Fruit fly (Drosophila melanogaster) whole organism, embryonic: ENCODE results near the gene CG1542.

Experiments used
- Aef1 ChIP-seq: fragments of 200-800 bp; sonication (Bioruptor generic); IDR thresholded peaks from 3 replicates; pipeline ENCODE4 v1.3.6; 2022; ENCODE audit warnings: missing biosample characterization, missing genetic modification characterization
- Antp ChIP-seq: fragments of 200-800 bp; sonication (Bioruptor generic); optimal IDR thresholded peaks from 3 replicates; lab custom pipeline; 2016; ENCODE audit warnings: missing biosample characterization, missing genetic modification characterization
- BtbVII ChIP-seq: fragments of 200-800 bp; sonication (Bioruptor generic); optimal IDR thresholded peaks from 3 replicates; lab custom pipeline; 2017; ENCODE audit warnings: missing biosample characterization, mild to moderate bottlenecking, missing genetic modification characterization
- C15 ChIP-seq: fragments of 200-800 bp; sonication (Bioruptor generic); IDR thresholded peaks from 3 replicates; pipeline ENCODE4 v1.3.6; 2022; ENCODE audit warnings: missing biosample characterization, missing genetic modification characterization
- CG10147 ChIP-seq: fragments of 200-800 bp; sonication (Bioruptor generic); optimal IDR thresholded peaks from 2 replicates; lab custom pipeline; 2019; ENCODE audit warnings: missing biosample characterization, mild to moderate bottlenecking, missing genetic modification characterization, moderate library complexity
- CG10209 ChIP-seq: fragments of 200-800 bp; sonication (Bioruptor generic); optimal IDR thresholded peaks from 3 replicates; lab custom pipeline; 2017; ENCODE audit warnings: missing biosample characterization, mild to moderate bottlenecking, missing genetic modification characterization, missing genetic modification reagents
- CG11085 ChIP-seq: fragments of 200-800 bp; sonication (Bioruptor generic); IDR thresholded peaks from 2 replicates; pipeline ENCODE4 v1.3.6; 2022; ENCODE audit warnings: missing biosample characterization, missing genetic modification characterization
- CG12219 ChIP-seq: fragments of 200-800 bp; sonication (Bioruptor generic); optimal IDR thresholded peaks from 3 replicates; lab custom pipeline; 2018; ENCODE audit warnings: missing biosample characterization, mild to moderate bottlenecking, missing genetic modification characterization
- CG12236 ChIP-seq: fragments of 200-800 bp; sonication (Bioruptor generic); optimal IDR thresholded peaks from 2 replicates; lab custom pipeline; 2016; ENCODE audit warnings: missing biosample characterization, missing genetic modification characterization
- CG13894 ChIP-seq: fragments of 200-800 bp; sonication (Bioruptor generic); optimal IDR thresholded peaks from 3 replicates; lab custom pipeline; 2018; ENCODE audit warnings: missing biosample characterization, mild to moderate bottlenecking, missing genetic modification characterization, moderate library complexity
- CG14014 ChIP-seq: fragments of 200-800 bp; sonication (Bioruptor generic); IDR thresholded peaks from 2 replicates; pipeline ENCODE4 v1.3.6; 2022; ENCODE audit warnings: missing biosample characterization, missing genetic modification characterization
- CG15696 ChIP-seq: fragments of 200-800 bp; sonication (Bioruptor generic); optimal IDR thresholded peaks from 2 replicates; lab custom pipeline; 2019; ENCODE audit warnings: missing biosample characterization, mild to moderate bottlenecking, missing genetic modification characterization, moderate library complexity
- CG17802 ChIP-seq: fragments of 200-800 bp; sonication (Bioruptor generic); optimal IDR thresholded peaks from 2 replicates; lab custom pipeline; 2018; ENCODE audit warnings: missing biosample characterization, mild to moderate bottlenecking, missing genetic modification characterization, moderate library complexity
- CG2129 ChIP-seq: fragments of 200-800 bp; sonication (Bioruptor generic); IDR thresholded peaks from 2 replicates; pipeline ENCODE4 v1.3.6; 2022; ENCODE audit warnings: missing biosample characterization, missing genetic modification characterization; ENCODE audit not compliant: partially characterized antibody
- CG2889 ChIP-seq: fragments of 200-800 bp; sonication (Bioruptor generic); IDR thresholded peaks from 3 replicates; pipeline ENCODE4 v1.3.6; 2022; ENCODE audit warnings: missing biosample characterization, missing genetic modification characterization
- CG30403 ChIP-seq: fragments of 200-800 bp; sonication (Bioruptor generic); optimal IDR thresholded peaks from 3 replicates; lab custom pipeline; 2016; ENCODE audit warnings: missing biosample characterization, missing genetic modification characterization
- CG3065 ChIP-seq: fragments of 200-800 bp; sonication (Bioruptor generic); optimal IDR thresholded peaks from 2 replicates; lab custom pipeline; 2016; ENCODE audit warnings: missing biosample characterization, missing genetic modification characterization
- CG33213 ChIP-seq: fragments of 200-800 bp; sonication (Bioruptor generic); optimal IDR thresholded peaks from 3 replicates; lab custom pipeline; 2016; ENCODE audit warnings: missing biosample characterization, missing genetic modification characterization
- CG3847 ChIP-seq: fragments of 200-800 bp; sonication (Bioruptor generic); IDR thresholded peaks from 2 replicates; pipeline ENCODE4 v1.3.6; 2022; ENCODE audit warnings: missing biosample characterization, missing genetic modification characterization
- CG6683 ChIP-seq: fragments of 200-800 bp; sonication (Bioruptor generic); optimal IDR thresholded peaks from 2 replicates; lab custom pipeline; 2017; ENCODE audit warnings: missing biosample characterization, mild to moderate bottlenecking, missing genetic modification characterization, missing genetic modification reagents
- CkIIα-i1 ChIP-seq: fragments of 200-800 bp; sonication (Bioruptor generic); IDR thresholded peaks from 2 replicates; pipeline ENCODE4 v1.3.6; 2022; ENCODE audit warnings: missing biosample characterization, missing genetic modification characterization
- Dip2 ChIP-seq: fragments of 200-800 bp; sonication (Bioruptor generic); IDR thresholded peaks from 2 replicates; pipeline ENCODE4 v1.3.6; 2022; ENCODE audit warnings: missing biosample characterization, missing genetic modification characterization
- Dip3 ChIP-seq: fragments of 200-800 bp; sonication (Bioruptor generic); optimal IDR thresholded peaks from 3 replicates; lab custom pipeline; 2016; ENCODE audit warnings: missing biosample characterization, missing genetic modification characterization
- Fer1 ChIP-seq: fragments of 200-800 bp; sonication (Bioruptor generic); optimal IDR thresholded peaks from 2 replicates; lab custom pipeline; 2017; ENCODE audit warnings: missing biosample characterization, mild to moderate bottlenecking, missing genetic modification characterization
- H2.0 ChIP-seq: fragments of 200-800 bp; sonication (Bioruptor generic); IDR thresholded peaks from 2 replicates; pipeline ENCODE4 v1.3.6; 2022; ENCODE audit warnings: missing biosample characterization, missing genetic modification characterization
- Hr51 ChIP-seq, 2 experiments: fragments of 200-800 bp; sonication (Bioruptor generic); optimal IDR thresholded peaks; 2 replicates in 1 of 2; 3 replicates in 1 of 2; lab custom pipeline; 2016 to 2018; ENCODE audit warnings: missing biosample characterization in 2 of 2, missing genetic modification characterization in 2 of 2, mild to moderate bottlenecking in 1 of 2, moderate library complexity in 1 of 2
- Hsf ChIP-seq: fragments of 200-800 bp; sonication (Bioruptor generic); optimal IDR thresholded peaks from 3 replicates; lab custom pipeline; 2016; ENCODE audit warnings: missing biosample characterization, missing genetic modification characterization
- Lhr ChIP-seq: fragments of 200-800 bp; sonication (Bioruptor generic); optimal IDR thresholded peaks from 3 replicates; lab custom pipeline; 2017; ENCODE audit warnings: mild to moderate bottlenecking, missing biosample characterization, missing genetic modification reagents, missing genetic modification characterization
- Meics ChIP-seq: fragments of 200-800 bp; sonication (Bioruptor generic); optimal IDR thresholded peaks from 2 replicates; lab custom pipeline; 2017; ENCODE audit warnings: missing biosample characterization, mild to moderate bottlenecking, missing genetic modification characterization
- Myb ChIP-seq: fragments of 200-800 bp; sonication (Bioruptor generic); optimal IDR thresholded peaks from 2 replicates; lab custom pipeline; 2016; ENCODE audit warnings: missing biosample characterization, missing genetic modification characterization
- Nf-YA ChIP-seq: fragments of 200-800 bp; sonication (Bioruptor generic); IDR thresholded peaks from 2 replicates; pipeline ENCODE4 v1.3.6; 2022; ENCODE audit warnings: missing biosample characterization, missing genetic modification characterization
- Xrp1 ChIP-seq: fragments of 200-800 bp; sonication (Bioruptor generic); IDR thresholded peaks from 2 replicates; pipeline ENCODE4 v1.3.6; 2022; ENCODE audit warnings: missing biosample characterization, missing genetic modification characterization
- bab2 ChIP-seq: fragments of 200-800 bp; sonication (Bioruptor generic); optimal IDR thresholded peaks from 2 replicates; lab custom pipeline; 2016; ENCODE audit warnings: missing biosample characterization, missing genetic modification characterization
- bcd ChIP-seq: fragments of 200-800 bp; sonication (Bioruptor generic); optimal IDR thresholded peaks from 2 replicates; lab custom pipeline; 2017; ENCODE audit warnings: missing biosample characterization, mild to moderate bottlenecking, missing genetic modification characterization
- bigmax ChIP-seq: fragments of 200-800 bp; sonication (Bioruptor generic); optimal IDR thresholded peaks from 2 replicates; lab custom pipeline; 2018; ENCODE audit warnings: missing biosample characterization, mild to moderate bottlenecking, missing genetic modification characterization
- croc ChIP-seq: fragments of 200-800 bp; sonication (Bioruptor generic); conservative IDR thresholded peaks from 3 replicates; pipeline ENCODE4 v1.3.6; 2022; ENCODE audit warnings: missing biosample characterization, missing genetic modification characterization
- fd3F ChIP-seq: fragments of 200-800 bp; sonication (Bioruptor generic); optimal IDR thresholded peaks from 2 replicates; lab custom pipeline; 2018; ENCODE audit warnings: missing biosample characterization, mild to moderate bottlenecking, missing genetic modification characterization, moderate library complexity
- fd64A ChIP-seq: fragments of 200-800 bp; sonication (Bioruptor generic); optimal IDR thresholded peaks from 3 replicates; lab custom pipeline; 2018; ENCODE audit warnings: missing biosample characterization, mild to moderate bottlenecking, missing genetic modification characterization
- gem ChIP-seq: fragments of 200-800 bp; sonication (Bioruptor generic); optimal IDR thresholded peaks from 2 replicates; lab custom pipeline; 2019; ENCODE audit warnings: missing biosample characterization, mild to moderate bottlenecking, missing genetic modification characterization, moderate library complexity
- h ChIP-seq: fragments of >200 bp; optimal IDR thresholded peaks from 2 replicates; lab custom pipeline; 2017
- mld ChIP-seq: fragments of 200-800 bp; sonication (Bioruptor generic); IDR thresholded peaks from 3 replicates; pipeline ENCODE4 v1.3.6; 2022; ENCODE audit warnings: missing biosample characterization, missing genetic modification characterization; ENCODE audit not compliant: partially characterized antibody
- nmo ChIP-seq: fragments of 200-800 bp; sonication (Bioruptor generic); optimal IDR thresholded peaks from 2 replicates; lab custom pipeline; 2018; ENCODE audit warnings: missing biosample characterization, mild to moderate bottlenecking, missing genetic modification characterization, moderate library complexity
- oc ChIP-seq: fragments of 200-800 bp; sonication (Bioruptor generic); optimal IDR thresholded peaks from 2 replicates; lab custom pipeline; 2018; ENCODE audit warnings: missing biosample characterization, mild to moderate bottlenecking, missing genetic modification characterization, moderate library complexity
- otp ChIP-seq: fragments of 200-800 bp; sonication (Bioruptor generic); IDR thresholded peaks from 3 replicates; pipeline ENCODE4, ENCODE4 v1.3.6; 2022; ENCODE audit warnings: missing biosample characterization, missing genetic modification characterization
- scrt ChIP-seq: fragments of 200-800 bp; sonication (Bioruptor generic); optimal IDR thresholded peaks from 2 replicates; lab custom pipeline; 2018; ENCODE audit warnings: missing biosample characterization, mild to moderate bottlenecking, missing genetic modification characterization, moderate library complexity
- sens ChIP-seq: fragments of 200-800 bp; sonication (Bioruptor generic); peaks from one replicate; lab custom pipeline; 2016; ENCODE audit warnings: missing biosample characterization, missing genetic modification characterization
- sim ChIP-seq: fragments of 200-800 bp; sonication (Bioruptor generic); IDR thresholded peaks from 2 replicates; pipeline ENCODE4 v1.3.6; 2022; ENCODE audit warnings: missing biosample characterization, missing genetic modification characterization
- slp2 ChIP-seq: fragments of 200-800 bp; sonication (Bioruptor generic); optimal IDR thresholded peaks from 2 replicates; lab custom pipeline; 2016; ENCODE audit warnings: missing biosample characterization, missing genetic modification characterization
- sr ChIP-seq: fragments of 200-800 bp; sonication (Bioruptor generic); IDR thresholded peaks from 3 replicates; pipeline ENCODE4 v1.3.6; 2022; ENCODE audit warnings: missing biosample characterization, missing genetic modification characterization
- tup ChIP-seq: fragments of 200-800 bp; sonication (Bioruptor generic); optimal IDR thresholded peaks from 2 replicates; lab custom pipeline; 2016; ENCODE audit warnings: missing biosample characterization, mild to moderate bottlenecking, missing genetic modification characterization, moderate library complexity
- zen2 ChIP-seq: fragments of 200-800 bp; sonication (Bioruptor generic); IDR thresholded peaks from 3 replicates; pipeline ENCODE4 v1.3.6; 2022; ENCODE audit warnings: missing biosample characterization, missing genetic modification characterization; ENCODE audit not compliant: partially characterized antibody
- zf30C ChIP-seq: fragments of 200-800 bp; sonication (Bioruptor generic); optimal IDR thresholded peaks from 3 replicates; lab custom pipeline; 2018; ENCODE audit warnings: missing biosample characterization, mild to moderate bottlenecking, missing genetic modification characterization

Gene CG1542

dm6 chr3R:31168968-31169367 is 44.3 kb upstream of the CG1542 start, which contains the start of gene stops (continued):
- no peak for TF ChIP-seq zen2
- TF ChIP-seq Fer1 (GFP tag; lab: Kevin White, UChicago), result peak; percentile 2
- TF ChIP-seq scrt (GFP tag; lab: Kevin White, UChicago), result no peak
- no peak for TF ChIP-seq oc (tag; lab: Kevin White, UChicago)
- no peak for TF ChIP-seq CG3847 (GFP tag; lab: Robert Waterston, UW)
- TF ChIP-seq croc (GFP tag; lab: Robert Waterston, UW), result no peak
- TF ChIP-seq H2.0 (GFP tag; lab: Robert Waterston, UW), result no peak
- peak; percentile 90 for TF ChIP-seq sens (GFP tag; lab: Kevin White, UChicago)
- TF ChIP-seq tup (GFP tag; lab: Kevin White, UChicago), result peak; percentile 18
- TF ChIP-seq fd3F (GFP tag; lab: Kevin White, UChicago), result no peak
- peak; percentile 44 for TF ChIP-seq Xrp1 (GFP tag; lab: Robert Waterston, UW)
- TF ChIP-seq slp2 (GFP tag; lab: Kevin White, UChicago), result no peak
- no peak for TF ChIP-seq CG3065 (GFP tag; lab: Kevin White, UChicago)
- peak; percentile 31 for TF ChIP-seq CG15696 (tag; lab: Kevin White, UChicago)
- TF ChIP-seq CG17802 (tag; lab: Kevin White, UChicago), result peak; percentile 59
- TF ChIP-seq bigmax (GFP tag; lab: Kevin White, UChicago), result peak; percentile 17
- no peak for TF ChIP-seq h (lab: Kevin White, UChicago)
- TF ChIP-seq Nf-YA (GFP tag; lab: Robert Waterston, UW), result no peak
- no peak for TF ChIP-seq CG2129
- no peak for TF ChIP-seq sim (GFP tag; lab: Robert Waterston, UW)
- TF ChIP-seq CG10147, result no peak
- no peak for TF ChIP-seq CG11085 (GFP tag; lab: Robert Waterston, UW)
- TF ChIP-seq mld (GFP tag; lab: Robert Waterston, UW), result no peak
- no peak for TF ChIP-seq CG30403 (GFP tag; lab: Kevin White, UChicago)
- no peak for TF ChIP-seq CG6683
- TF ChIP-seq BtbVII (GFP tag; lab: Kevin White, UChicago), result no peak
- TF ChIP-seq bcd (GFP tag; lab: Kevin White, UChicago), result peak; percentile 49
- no peak for TF ChIP-seq CkIIα-i1 (GFP tag; lab: Robert Waterston, UW)
- TF ChIP-seq CG33213 (GFP tag; lab: Kevin White, UChicago), result peak; percentile 61
- TF ChIP-seq Hr51 (GFP tag; optimal IDR thresholded peaks at IDR 0.05; lab: Kevin White, UChicago), result peak in 1 of 2 experiments; percentile 17
- peak; percentile 65 for TF ChIP-seq Meics (GFP tag; lab: Kevin White, UChicago)
- TF ChIP-seq Aef1, result no peak
- TF ChIP-seq CG2889 (GFP tag; lab: Robert Waterston, UW), result 0 out of 3 replicates have a peak, but pooled peaks have one; percentile 7
- TF ChIP-seq CG14014 (GFP tag; lab: Robert Waterston, UW), result peak; percentile 52; the same call in 1 of the 2 replicates
- peak; percentile 28 for TF ChIP-seq CG10209 (GFP tag; lab: Kevin White, UChicago)
- no peak for TF ChIP-seq sr (GFP tag; lab: Robert Waterston, UW)
- TF ChIP-seq Hsf (GFP tag; lab: Kevin White, UChicago), result no peak
- peak; percentile 36 for TF ChIP-seq CG12219 (GFP tag; lab: Kevin White, UChicago)
- peak; percentile 5 for TF ChIP-seq Antp (GFP tag; lab: Kevin White, UChicago)
- TF ChIP-seq zf30C (GFP tag; lab: Kevin White, UChicago), result no peak
- no peak for TF ChIP-seq CG13894 (tag; lab: Kevin White, UChicago)
- TF ChIP-seq bab2, result peak; percentile 10
- no peak for TF ChIP-seq Lhr
- no peak for TF ChIP-seq Dip2 (GFP tag; lab: Robert Waterston, UW)
- TF ChIP-seq gem (tag; lab: Kevin White, UChicago), result peak; percentile 31
- peak; percentile 67 for TF ChIP-seq fd64A (GFP tag; lab: Kevin White, UChicago)
- TF ChIP-seq Dip3 (GFP tag; lab: Kevin White, UChicago), result peak; percentile 24
- TF ChIP-seq C15 (GFP tag; lab: Robert Waterston, UW), result no peak
- no peak for TF ChIP-seq Myb (GFP tag; lab: Kevin White, UChicago)
- TF ChIP-seq otp (GFP tag; lab: Robert Waterston, UW), result no peak
- TF ChIP-seq nmo (GFP tag; lab: Kevin White, UChicago), result no peak
- peak; percentile 40 for TF ChIP-seq CG12236 (GFP tag; lab: Kevin White, UChicago)
